Worm (Caenorhabditis elegans) whole organism, L4 larva: ENCODE results near the gene mog-5.

Experiments
- T20F7.1 ChIP-seq: fragments of 200-800 bp; sonication (Bioruptor generic); optimal IDR thresholded peaks from 2 replicates; lab custom pipeline; 2018; ENCODE audit warnings: mild to moderate bottlenecking, missing genetic modification characterization, missing compliant biosample characterization
- T26A8.4 ChIP-seq: fragments of 200-800 bp; sonication (Bioruptor generic); IDR thresholded peaks from 2 replicates; pipeline ENCODE4 v1.3.6; 2022; ENCODE audit warnings: missing genetic modification characterization, missing compliant biosample characterization
- dmd-9 ChIP-seq: fragments of 200-800 bp; sonication (Bioruptor generic); IDR thresholded peaks from 2 replicates; pipeline ENCODE4 v1.3.6; 2022; ENCODE audit warnings: missing genetic modification reagents, missing genetic modification characterization, missing compliant biosample characterization
- lsy-2 ChIP-seq, 2 experiments: fragments of 150-350 bp in 1 of 2; sonication (generic microtip) in 1 of 2; optimal IDR thresholded peaks; 2 replicates each; lab custom pipeline; 2014 to 2017; ENCODE audit warnings: missing biosample characterization in 2 of 2, missing genetic modification characterization in 2 of 2
- nhr-77 ChIP-seq: fragments of 150-350 bp; optimal IDR thresholded peaks from 2 replicates; lab custom pipeline; 2014; ENCODE audit warnings: missing biosample characterization, missing genetic modification characterization
- spr-1 ChIP-seq: sonication (generic microtip); optimal IDR thresholded peaks from 2 replicates; lab custom pipeline; 2016; ENCODE audit warnings: mild to moderate bottlenecking, missing genetic modification characterization, missing compliant biosample characterization

DNA sequence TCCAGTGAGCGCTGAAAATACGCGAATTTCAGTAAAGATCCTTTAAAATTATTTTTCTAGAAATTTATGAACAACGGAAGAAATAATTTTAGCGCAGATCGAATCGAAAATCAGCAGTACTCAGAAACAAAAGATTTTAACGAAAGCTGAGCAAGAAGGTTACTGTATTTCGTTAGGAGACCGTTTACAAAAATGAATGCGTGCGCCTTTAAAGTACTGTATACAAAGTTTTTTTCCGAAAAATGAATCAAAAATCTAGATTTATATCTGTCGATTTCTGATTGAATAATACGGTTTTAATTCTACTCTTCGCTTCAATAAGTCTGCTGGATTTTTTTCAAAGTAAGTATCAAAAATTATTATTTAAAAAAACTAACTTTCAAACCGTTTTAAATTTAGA is 14.7 kb downstream of the mog-5 start, which contains the start of the genes EEED8.14 and EEED8.3:
- TF ChIP-seq T20F7.1 (GFP tag; lab: Kevin White, UChicago) (no peak), T26A8.4 (GFP tag; lab: Robert Waterston, UW) (no peak), dmd-9 (GFP tag; lab: Robert Waterston, UW) (no peak), spr-1 (tag; lab: Kevin White, UChicago) (no peak), lsy-2 (tag; optimal IDR thresholded peaks at IDR 0.05; lab: Kevin White, UChicago) (no peak), nhr-77 (tag; lab: Kevin White, UChicago) (no peak)
